Worm (Caenorhabditis elegans): Measurements from ENCODE around the gene C08F8.15.

Gene C08F8.15

DNA sequence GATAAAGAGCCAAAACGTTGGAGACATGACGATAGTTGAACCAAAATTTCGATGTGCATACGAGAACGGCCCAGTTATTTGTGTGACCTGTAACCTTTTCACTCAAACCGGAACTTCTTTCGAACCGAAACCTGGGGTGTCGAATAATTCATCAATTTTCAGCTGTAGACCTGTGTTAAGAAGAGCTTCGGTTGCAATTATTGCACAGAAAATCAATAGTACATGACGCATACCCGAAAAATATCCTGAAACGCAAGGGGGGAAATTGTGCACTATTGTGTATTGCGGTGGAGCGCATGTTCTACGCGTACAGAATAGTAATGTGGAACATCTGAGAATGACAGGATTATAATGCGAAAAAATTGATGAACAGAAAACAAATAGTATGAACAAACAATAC lies 50.8 kb downstream of the C08F8.15 start, which contains the start of gene pigk-1:
TSS of gene pigk-1 (minus strand) at position 248 of the 400 bp plus-strand sequence.
- TF ChIP-seq ceh-39 (tag; optimal IDR thresholded peaks at IDR 0.05): no peak
- no peak for TF ChIP-seq flh-1 (GFP tag; optimal IDR thresholded peaks at IDR 0.05)
- no peak for TF ChIP-seq nhr-12 (tag; optimal IDR thresholded peaks at IDR 0.05)
- no peak for TF ChIP-seq ceh-83 (GFP tag; optimal IDR thresholded peaks at IDR 0.05)
- TF ChIP-seq sem-2 (GFP tag; optimal IDR thresholded peaks at IDR 0.05): no peak
